Worm (Caenorhabditis elegans): ENCODE measurements around the gene col-185.
A peak's percentile ranks its signal among the peaks of the same experiment; 100 is the strongest.

col-185 gene

DNA sequence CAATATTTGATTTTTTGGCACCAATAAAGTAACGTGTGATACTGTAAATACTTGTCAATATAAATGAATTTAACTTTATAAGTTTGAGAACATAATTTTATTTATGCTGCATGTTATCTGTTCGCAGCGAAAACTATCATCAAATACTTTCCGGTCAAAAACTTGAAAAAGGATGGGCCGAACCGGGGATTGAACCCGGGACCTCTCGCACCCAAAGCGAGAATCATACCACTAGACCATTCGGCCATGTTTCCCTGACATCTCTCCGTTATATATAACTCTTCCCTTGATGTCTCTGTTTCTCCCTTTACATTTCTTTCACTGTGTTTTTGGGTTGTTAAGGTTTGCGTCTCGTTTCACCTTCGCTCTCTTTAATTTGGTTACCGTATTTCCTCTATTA, 899 bp upstream of the col-185 start (continued):
- 0 out of 2 replicates have a peak, but pooled peaks have one; percentile 26 for TF ChIP-seq ceh-100 (GFP tag; IDR thresholded peaks at IDR 0.05)
- peak; percentile 62 for TF ChIP-seq somi-1 (GFP tag; optimal IDR thresholded peaks at IDR 0.05)
- TF ChIP-seq nhr-90 (tag; optimal IDR thresholded peaks at IDR 0.05): peak; percentile 92
- TF ChIP-seq F55B11.4 (tag; optimal IDR thresholded peaks at IDR 0.05; ENCODE audit: borderline replicate concordance, insufficient read depth): no peak
- TF ChIP-seq ztf-22 (GFP tag; optimal IDR thresholded peaks at IDR 0.05): no peak
- peak; percentile 35 for TF ChIP-seq F10E7.11 (tag; optimal IDR thresholded peaks at IDR 0.05)
- no peak for TF ChIP-seq tlf-1 (GFP tag; optimal IDR thresholded peaks at IDR 0.05)
- TF ChIP-seq hmg-20 (GFP tag; IDR thresholded peaks at IDR 0.05): peak; percentile 34; the same call in 1 of the 2 replicates
- TF ChIP-seq fkh-3 (tag; optimal IDR thresholded peaks at IDR 0.05): peak; percentile 74
- no peak for TF ChIP-seq efl-1 (GFP tag; optimal IDR thresholded peaks at IDR 0.05)
- no peak for TF ChIP-seq F49E8.2 (tag; optimal IDR thresholded peaks at IDR 0.05; ENCODE audit: insufficient read depth)
- peak; percentile 93 for TF ChIP-seq cebp-2 (GFP tag; IDR thresholded peaks at IDR 0.05)
- TF ChIP-seq hsf-1 (GFP tag; IDR thresholded peaks at IDR 0.05): no peak
- TF ChIP-seq die-1 (tag; optimal IDR thresholded peaks at IDR 0.05): peak; percentile 89
- peak; percentile 16; the same call in 1 of the 2 replicates for TF ChIP-seq B0336.3 (GFP tag; IDR thresholded peaks at IDR 0.05)
- peak; percentile 95 for TF ChIP-seq Y56A3A.18 (GFP tag; IDR thresholded peaks at IDR 0.05)
- TF ChIP-seq dpff-1 (tag; optimal IDR thresholded peaks at IDR 0.05): no peak
- TF ChIP-seq T26A5.8 (tag; optimal IDR thresholded peaks at IDR 0.05): no peak
- TF ChIP-seq K11D2.4 (GFP tag; IDR thresholded peaks at IDR 0.05): peak; percentile 57; the same call in 1 of the 2 replicates
- TF ChIP-seq nfya-2 (GFP tag; IDR thresholded peaks at IDR 0.05): no peak
- no peak for TF ChIP-seq aptf-2 (GFP tag; conservative IDR thresholded peaks at IDR 0.05)
- TF ChIP-seq Y95B8A.8 (GFP tag; IDR thresholded peaks at IDR 0.05): peak; percentile 65; the same call in 1 of the 2 replicates
- no peak for TF ChIP-seq lir-1 (GFP tag; conservative IDR thresholded peaks at IDR 0.05)
- TF ChIP-seq madf-3 (GFP tag; IDR thresholded peaks at IDR 0.05): no peak
- TF ChIP-seq ztf-3 (GFP tag; optimal IDR thresholded peaks at IDR 0.05): no peak
- no peak for TF ChIP-seq ccch-3 (GFP tag; optimal IDR thresholded peaks at IDR 0.05)
- TF ChIP-seq K12H6.12 (tag; optimal IDR thresholded peaks at IDR 0.05): peak; percentile 27
- peak; percentile 71 for TF ChIP-seq rcor-1 (GFP tag; IDR thresholded peaks at IDR 0.05)
- TF ChIP-seq snpc-1.3 (tag; optimal IDR thresholded peaks at IDR 0.05; ENCODE audit: insufficient read depth): peak; percentile 62
- no peak for TF ChIP-seq madf-6 (GFP tag; IDR thresholded peaks at IDR 0.05)
- peak; percentile 59 for TF ChIP-seq gei-17 (GFP tag; optimal IDR thresholded peaks at IDR 0.05)
- no peak for TF ChIP-seq Y79H2A.3 (GFP tag; conservative IDR thresholded peaks at IDR 0.05)
- no peak for TF ChIP-seq mes-4 (tag; optimal IDR thresholded peaks at IDR 0.05)
- TF ChIP-seq lin-26 (GFP tag; IDR thresholded peaks at IDR 0.05): peak; percentile 90
- TF ChIP-seq mcd-1 (GFP tag; IDR thresholded peaks at IDR 0.05): peak; percentile 59
- TF ChIP-seq ceh-91 (GFP tag; IDR thresholded peaks at IDR 0.05): no peak
- no peak for TF ChIP-seq xnd-1 (tag; optimal IDR thresholded peaks at IDR 0.05)
- TF ChIP-seq dox-1 (GFP tag; IDR thresholded peaks at IDR 0.05): peak; percentile 86
- TF ChIP-seq lag-1 (GFP tag; IDR thresholded peaks at IDR 0.05): no peak
- peak; percentile 65; the same call in 1 of the 2 replicates for TF ChIP-seq ceh-40 (GFP tag; IDR thresholded peaks at IDR 0.05)
- TF ChIP-seq F33H1.4 (GFP tag; IDR thresholded peaks at IDR 0.05): no peak
- TF ChIP-seq athp-1 (tag; optimal IDR thresholded peaks at IDR 0.05): peak; percentile 53
- no peak for TF ChIP-seq C06A6.2 (GFP tag; conservative IDR thresholded peaks at IDR 0.05)
- no peak for TF ChIP-seq let-526 (GFP tag; IDR thresholded peaks at IDR 0.05)
- TF ChIP-seq F52B5.7 (tag; optimal IDR thresholded peaks at IDR 0.05): peak; percentile 9
- peak; percentile 19 for TF ChIP-seq snpc-1.1 (tag; optimal IDR thresholded peaks at IDR 0.05; ENCODE audit: insufficient read depth)
- peak; percentile 71 for TF ChIP-seq hmg-1.2 (GFP tag; IDR thresholded peaks at IDR 0.05)
- TF ChIP-seq pbrm-1 (GFP tag; IDR thresholded peaks at IDR 0.05): peak; percentile 88
